Fruit fly (Drosophila melanogaster): ENCODE measurements around the gene Pfdn2.

dm6 chr3L:11123088-11123487 lies 48.9 kb upstream of the Pfdn2 start, which contains the start of the genes Ufd1 and NaPi-III:
- TF ChIP-seq usp (GFP tag; optimal IDR thresholded peaks at IDR 0.05) (no peak), CG8478 (optimal IDR thresholded peaks at IDR 0.05) (no peak)

Data from whole organism.